Fruit fly (Drosophila melanogaster) whole organism, embryonic: ENCODE data around the gene CG17744.

Source experiments
- CG1024 ChIP-seq: fragments of 200-800 bp; sonication (Bioruptor generic); IDR thresholded peaks from 2 replicates; pipeline ENCODE4 v1.3.6; 2022; ENCODE audit warnings: missing biosample characterization, missing genetic modification characterization
- CG10431 ChIP-seq: fragments of 200-800 bp; sonication (Bioruptor generic); optimal IDR thresholded peaks from 3 replicates; lab custom pipeline; 2018; ENCODE audit warnings: missing biosample characterization, mild to moderate bottlenecking, missing genetic modification characterization
- CG12299 ChIP-seq: fragments of 200-800 bp; sonication (Bioruptor generic); optimal IDR thresholded peaks from 2 replicates; lab custom pipeline; 2018; ENCODE audit warnings: missing biosample characterization, mild to moderate bottlenecking, missing genetic modification characterization
- CG13296 ChIP-seq: fragments of 200-800 bp; sonication (Bioruptor generic); optimal IDR thresholded peaks from 3 replicates; lab custom pipeline; 2018; ENCODE audit warnings: missing biosample characterization, mild to moderate bottlenecking, missing genetic modification characterization
- CG14710 ChIP-seq: fragments of 200-800 bp; sonication (Bioruptor generic); optimal IDR thresholded peaks from 3 replicates; lab custom pipeline; 2019; ENCODE audit warnings: missing biosample characterization, mild to moderate bottlenecking, missing genetic modification characterization, moderate library complexity
- CG18764 ChIP-seq: fragments of 200-800 bp; sonication (Bioruptor generic); optimal IDR thresholded peaks from 3 replicates; lab custom pipeline; 2016; ENCODE audit warnings: missing biosample characterization, missing genetic modification characterization
- CG3281 ChIP-seq: fragments of 200-800 bp; sonication (Bioruptor generic); optimal IDR thresholded peaks from 3 replicates; lab custom pipeline; 2017; ENCODE audit warnings: missing biosample characterization, mild to moderate bottlenecking, missing genetic modification characterization
- CG3726 ChIP-seq: fragments of 200-800 bp; sonication (Bioruptor generic); IDR thresholded peaks from 3 replicates; pipeline ENCODE4, ENCODE4 v1.3.6; 2022; ENCODE audit warnings: missing biosample characterization, missing genetic modification characterization
- CG5245 ChIP-seq: fragments of 200-800 bp; sonication (Bioruptor generic); optimal IDR thresholded peaks from 3 replicates; lab custom pipeline; 2016; ENCODE audit warnings: missing biosample characterization, missing genetic modification characterization
- CG6175 ChIP-seq: fragments of 200-800 bp; sonication (Bioruptor generic); IDR thresholded peaks from 3 replicates; pipeline ENCODE4 v1.3.6; 2022; ENCODE audit warnings: missing biosample characterization, missing genetic modification characterization
- CG6272 ChIP-seq: fragments of 200-800 bp; sonication (Bioruptor generic); IDR thresholded peaks from 2 replicates; pipeline ENCODE4 v1.3.6; 2022; ENCODE audit warnings: missing biosample characterization, missing genetic modification characterization
- CG6791 ChIP-seq: fragments of 200-800 bp; sonication (Bioruptor generic); IDR thresholded peaks from 3 replicates; pipeline ENCODE4 v1.3.6; 2022; ENCODE audit warnings: missing biosample characterization, missing genetic modification characterization; ENCODE audit not compliant: partially characterized antibody
- CG9932 ChIP-seq: fragments of 200-800 bp; sonication (Bioruptor generic); IDR thresholded peaks from 2 replicates; pipeline ENCODE4 v1.3.6; 2022; ENCODE audit warnings: missing biosample characterization, missing genetic modification characterization
- Dll ChIP-seq: fragments of 200-800 bp; sonication (Bioruptor generic); IDR thresholded peaks from 4 replicates; pipeline ENCODE4 v1.3.6; 2022; ENCODE audit warnings: missing biosample characterization, missing genetic modification characterization; ENCODE audit not compliant: partially characterized antibody
- Doc2 ChIP-seq: fragments of 200-800 bp; sonication (Bioruptor generic); IDR thresholded peaks from 2 replicates; pipeline ENCODE4 v1.3.6; 2022; ENCODE audit warnings: missing biosample characterization, missing genetic modification characterization
- Eip74EF ChIP-seq, 2 experiments: fragments of 200-800 bp in 1 of 2; fragments of >200 bp in 1 of 2; sonication (Bioruptor generic) in 1 of 2; optimal IDR thresholded peaks; 2 replicates each; lab custom pipeline; 2017 to 2019; ENCODE audit warnings: missing biosample characterization in 2 of 2, missing genetic modification characterization in 2 of 2, mild to moderate bottlenecking in 1 of 2, moderate library complexity in 1 of 2
- Ets97D ChIP-seq: fragments of 200-800 bp; sonication (Bioruptor generic); optimal IDR thresholded peaks from 3 replicates; lab custom pipeline; 2016; ENCODE audit warnings: missing biosample characterization, missing genetic modification characterization
- Fer1 ChIP-seq: fragments of 200-800 bp; sonication (Bioruptor generic); optimal IDR thresholded peaks from 2 replicates; lab custom pipeline; 2017; ENCODE audit warnings: missing biosample characterization, mild to moderate bottlenecking, missing genetic modification characterization
- Gsc ChIP-seq: fragments of 200-800 bp; sonication (Bioruptor generic); IDR thresholded peaks from 2 replicates; pipeline ENCODE4 v1.3.6; 2022; ENCODE audit warnings: missing biosample characterization, missing genetic modification characterization
- Hey ChIP-seq: fragments of 200-800 bp; sonication (Bioruptor generic); optimal IDR thresholded peaks from 3 replicates; lab custom pipeline; 2018; ENCODE audit warnings: missing biosample characterization, mild to moderate bottlenecking, missing genetic modification characterization
- Hr3 ChIP-seq: fragments of 200-800 bp; sonication (Bioruptor generic); optimal IDR thresholded peaks from 3 replicates; lab custom pipeline; 2016; ENCODE audit warnings: missing biosample characterization, missing genetic modification characterization
- Jarid2 ChIP-seq: fragments of 200-800 bp; sonication (Bioruptor generic); optimal IDR thresholded peaks from 3 replicates; lab custom pipeline; 2017; ENCODE audit warnings: mild to moderate bottlenecking, missing biosample characterization, missing genetic modification reagents, missing genetic modification characterization
- Max ChIP-seq: fragments of 200-800 bp; sonication (Bioruptor generic); optimal IDR thresholded peaks from 2 replicates; lab custom pipeline; 2016; ENCODE audit warnings: missing biosample characterization, mild to moderate bottlenecking, missing genetic modification characterization
- Myb ChIP-seq: fragments of 200-800 bp; sonication (Bioruptor generic); optimal IDR thresholded peaks from 2 replicates; lab custom pipeline; 2016; ENCODE audit warnings: missing biosample characterization, missing genetic modification characterization
- Ptx1 ChIP-seq: fragments of 200-800 bp; sonication (Bioruptor generic); IDR thresholded peaks from 2 replicates; pipeline ENCODE4 v1.3.6; 2022; ENCODE audit warnings: missing biosample characterization, missing genetic modification characterization
- Six4 ChIP-seq: fragments of 200-800 bp; sonication (Bioruptor generic); optimal IDR thresholded peaks from 2 replicates; lab custom pipeline; 2016; ENCODE audit warnings: missing biosample characterization, missing genetic modification characterization
- TFAM ChIP-seq: fragments of 200-800 bp; sonication (Bioruptor generic); optimal IDR thresholded peaks from 2 replicates; lab custom pipeline; 2017; ENCODE audit warnings: missing biosample characterization, missing genetic modification characterization, inconsistent platforms
- ash1 ChIP-seq: fragments of 200-800 bp; sonication (Bioruptor generic); optimal IDR thresholded peaks from 2 replicates; lab custom pipeline; 2018; ENCODE audit warnings: missing biosample characterization, mild to moderate bottlenecking, missing genetic modification characterization
- br ChIP-seq: fragments of >200 bp; optimal IDR thresholded peaks from 2 replicates; lab custom pipeline; 2017
- bsh ChIP-seq, 2 experiments: fragments of 200-800 bp; sonication (Bioruptor generic); optimal IDR thresholded peaks; 2 replicates each; lab custom pipeline; 2017 to 2018; ENCODE audit warnings: mild to moderate bottlenecking in 2 of 2, missing biosample characterization in 2 of 2, missing genetic modification characterization in 2 of 2, moderate library complexity in 1 of 2
- cas ChIP-seq: fragments of 200-800 bp; sonication (Bioruptor generic); IDR thresholded peaks from 2 replicates; pipeline ENCODE4 v1.3.6; 2022; ENCODE audit warnings: missing biosample characterization, missing genetic modification characterization
- ci ChIP-seq: fragments of 200-800 bp; sonication (Bioruptor generic); IDR thresholded peaks from 3 replicates; pipeline ENCODE4 v1.3.6; 2022; ENCODE audit warnings: missing biosample characterization, missing genetic modification characterization
- cwo ChIP-seq: fragments of 200-800 bp; sonication (Bioruptor generic); optimal IDR thresholded peaks from 3 replicates; lab custom pipeline; 2017; ENCODE audit warnings: missing biosample characterization, missing genetic modification characterization, mild to moderate bottlenecking, moderate library complexity, missing genetic modification reagents
- danr ChIP-seq: fragments of 200-800 bp; sonication (Bioruptor generic); IDR thresholded peaks from 2 replicates; pipeline ENCODE4 v1.3.6; 2022; ENCODE audit warnings: missing biosample characterization, missing genetic modification characterization
- dysf ChIP-seq: fragments of 200-800 bp; sonication (Bioruptor generic); IDR thresholded peaks from 3 replicates; pipeline ENCODE4 v1.3.6; 2022; ENCODE audit warnings: missing biosample characterization, missing genetic modification characterization
- eve ChIP-seq, 2 experiments: fragments of >200 bp; optimal IDR thresholded peaks; 2 replicates each; lab custom pipeline; 2017; ENCODE audit warnings: missing biosample characterization in 2 of 2, missing genetic modification characterization in 2 of 2
- gsb-n ChIP-seq: fragments of 200-800 bp; sonication (Bioruptor generic); optimal IDR thresholded peaks from 3 replicates; lab custom pipeline; 2018; ENCODE audit warnings: missing biosample characterization, mild to moderate bottlenecking, missing genetic modification characterization
- kay ChIP-seq: fragments of 200-800 bp; sonication (Bioruptor generic); optimal IDR thresholded peaks from 2 replicates; lab custom pipeline; 2016; ENCODE audit warnings: missing biosample characterization, missing genetic modification characterization
- klu ChIP-seq: fragments of 200-800 bp; sonication (Bioruptor generic); IDR thresholded peaks from 2 replicates; pipeline ENCODE4 v1.3.6; 2022; ENCODE audit warnings: missing biosample characterization, missing genetic modification characterization
- luna ChIP-seq: fragments of 200-800 bp; sonication (Bioruptor generic); optimal IDR thresholded peaks from 2 replicates; lab custom pipeline; 2016; ENCODE audit warnings: missing biosample characterization, missing genetic modification characterization
- peb ChIP-seq: fragments of 200-800 bp; sonication (Bioruptor generic); IDR thresholded peaks from 2 replicates; pipeline ENCODE4 v1.3.6; 2022; ENCODE audit warnings: missing biosample characterization, missing genetic modification characterization
- pfk ChIP-seq: fragments of 200-800 bp; sonication (Bioruptor generic); optimal IDR thresholded peaks from 2 replicates; lab custom pipeline; 2018; ENCODE audit warnings: missing biosample characterization, mild to moderate bottlenecking, missing genetic modification characterization, moderate library complexity
- psq ChIP-seq: fragments of 200-800 bp; sonication (Bioruptor generic); optimal IDR thresholded peaks from 2 replicates; lab custom pipeline; 2017; ENCODE audit warnings: missing biosample characterization, missing genetic modification characterization
- ranshi ChIP-seq: fragments of 200-800 bp; sonication (Bioruptor generic); IDR thresholded peaks from 2 replicates; pipeline ENCODE4 v1.3.6; 2022; ENCODE audit warnings: missing biosample characterization, missing genetic modification characterization
- ro ChIP-seq: fragments of 200-800 bp; sonication (Bioruptor generic); IDR thresholded peaks from 2 replicates; pipeline ENCODE4 v1.3.6; 2022; ENCODE audit warnings: missing biosample characterization, missing genetic modification characterization
- row ChIP-seq: fragments of 200-800 bp; sonication (Bioruptor generic); IDR thresholded peaks from 3 replicates; pipeline ENCODE4 v1.3.6; 2022; ENCODE audit warnings: missing biosample characterization, missing genetic modification characterization
- sens-2 ChIP-seq: fragments of 200-800 bp; sonication (Bioruptor generic); IDR thresholded peaks from 2 replicates; pipeline ENCODE4 v1.3.6; 2022; ENCODE audit warnings: missing biosample characterization, missing genetic modification characterization
- slou ChIP-seq: fragments of 200-800 bp; sonication (Bioruptor generic); optimal IDR thresholded peaks from 3 replicates; lab custom pipeline; 2016; ENCODE audit warnings: missing biosample characterization, missing genetic modification characterization
- stc ChIP-seq: fragments of 200-800 bp; sonication (Bioruptor generic); IDR thresholded peaks from 2 replicates; pipeline ENCODE4 v1.3.6; 2022; ENCODE audit warnings: missing biosample characterization, missing genetic modification characterization
- tio ChIP-seq: fragments of 200-800 bp; sonication (Bioruptor generic); optimal IDR thresholded peaks from 2 replicates; lab custom pipeline; 2017; ENCODE audit warnings: missing biosample characterization, missing genetic modification characterization, inconsistent platforms
- tx ChIP-seq: fragments of 200-800 bp; sonication (Bioruptor generic); optimal IDR thresholded peaks from 2 replicates; lab custom pipeline; 2016; ENCODE audit warnings: missing biosample characterization, missing genetic modification characterization
- vfl ChIP-seq: fragments of 200-800 bp; sonication (Bioruptor generic); optimal IDR thresholded peaks from 2 replicates; lab custom pipeline; 2016; ENCODE audit warnings: missing biosample characterization, missing genetic modification characterization
- z ChIP-seq: fragments of 200-800 bp; sonication (Bioruptor generic); IDR thresholded peaks from 3 replicates; pipeline ENCODE4 v1.3.6; 2022; ENCODE audit warnings: missing biosample characterization, missing genetic modification characterization

The CG17744 gene

dm6 chr3L:6981823-6982222, 44.8 kb downstream of the CG17744 start (continued):
- TF ChIP-seq CG6791 (GFP tag; lab: Robert Waterston, UW) (0 out of 3 replicates have a peak, but pooled peaks have one; percentile 10), gsb-n (tag; lab: Kevin White, UChicago) (peak; percentile 32), vfl (no peak), ash1 (GFP tag; lab: Kevin White, UChicago) (no peak), br (no peak), cwo (GFP tag; lab: Kevin White, UChicago) (no peak), z (GFP tag; lab: Robert Waterston, UW) (no peak), CG6175 (GFP tag; lab: Robert Waterston, UW) (no peak), Hr3 (peak; percentile 32), CG13296 (GFP tag; lab: Kevin White, UChicago) (no peak), eve (GFP tag; optimal IDR thresholded peaks at IDR 0.05; lab: Kevin White, UChicago) (peak in 1 of 2 experiments; percentile 60), CG14710 (tag; lab: Kevin White, UChicago) (peak; percentile 57), Jarid2 (no peak), Ets97D (GFP tag; lab: Kevin White, UChicago) (no peak), ro (GFP tag; lab: Robert Waterston, UW) (no peak), klu (GFP tag; lab: Robert Waterston, UW) (no peak), ci (GFP tag; lab: Robert Waterston, UW) (no peak), Dll (GFP tag; lab: Robert Waterston, UW) (no peak), psq (GFP tag; lab: Kevin White, UChicago) (no peak), Eip74EF (GFP tag; optimal IDR thresholded peaks at IDR 0.05; lab: Kevin White, UChicago) (no peak), CG18764 (GFP tag; lab: Kevin White, UChicago) (no peak), CG10431 (GFP tag; lab: Kevin White, UChicago) (no peak), sens-2 (GFP tag; lab: Robert Waterston, UW) (no peak), Ptx1 (GFP tag; lab: Robert Waterston, UW) (0 out of 2 replicates have a peak, but pooled peaks have one; percentile 47), row (GFP tag; lab: Robert Waterston, UW) (peak; percentile 52), TFAM (no peak), Doc2 (GFP tag; lab: Robert Waterston, UW) (no peak), CG3281 (GFP tag; lab: Kevin White, UChicago) (no peak), CG5245 (GFP tag; lab: Kevin White, UChicago) (no peak), slou (GFP tag; lab: Kevin White, UChicago) (no peak), Myb (GFP tag; lab: Kevin White, UChicago) (no peak), danr (GFP tag; lab: Robert Waterston, UW) (no peak), cas (no peak), stc (GFP tag; lab: Robert Waterston, UW) (peak; percentile 40; the same call in 1 of the 2 replicates), CG1024 (GFP tag; lab: Robert Waterston, UW) (0 out of 2 replicates have a peak, but pooled peaks have one; percentile 24), Fer1 (GFP tag; lab: Kevin White, UChicago) (no peak), CG6272 (GFP tag; lab: Robert Waterston, UW) (no peak), luna (GFP tag; lab: Kevin White, UChicago) (no peak), ranshi (no peak), CG12299 (no peak), CG9932 (GFP tag; lab: Robert Waterston, UW) (no peak), Gsc (GFP tag; lab: Robert Waterston, UW) (no peak), kay (GFP tag; lab: Kevin White, UChicago) (no peak), Six4 (GFP tag; lab: Kevin White, UChicago) (peak; percentile 29), Hey (tag; lab: Kevin White, UChicago) (no peak), dysf (GFP tag; lab: Robert Waterston, UW) (peak; percentile 40; the same call in 1 of the 3 replicates), Max (GFP tag; lab: Kevin White, UChicago) (no peak), tio (GFP tag; lab: Kevin White, UChicago) (peak; percentile 59), CG3726 (GFP tag; lab: Robert Waterston, UW) (no peak), pfk (no peak), tx (GFP tag; lab: Kevin White, UChicago) (no peak), peb (0 out of 2 replicates have a peak, but pooled peaks have one; percentile 17), bsh (GFP tag; optimal IDR thresholded peaks at IDR 0.05; lab: Kevin White, UChicago) (peak in 1 of 2 experiments; percentile 58)
